Worm (Caenorhabditis elegans): ENCODE results near the gene malt-1.
A peak's percentile ranks its signal among the peaks of the same experiment; 100 is the strongest.

The malt-1 gene

DNA sequence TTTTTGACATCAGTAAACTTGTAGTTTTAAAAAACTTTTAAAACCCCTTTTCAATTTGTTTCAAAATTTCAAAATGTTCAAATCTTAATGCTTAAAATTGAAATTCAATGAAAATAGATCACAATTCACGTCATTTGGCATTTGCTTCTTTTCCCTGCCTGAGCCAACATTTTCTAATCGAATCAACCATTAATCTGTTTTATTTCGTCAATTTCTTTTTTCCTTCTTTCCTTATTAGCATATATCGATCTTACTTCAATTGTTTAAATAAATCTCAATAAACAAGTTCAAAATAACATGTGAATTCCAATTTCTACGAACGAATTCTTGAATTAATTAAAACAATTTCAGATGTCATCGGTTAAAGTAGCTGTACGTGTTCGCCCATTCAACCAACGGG is 44.5 kb upstream of the malt-1 start:
- TF ChIP-seq lsy-2 (tag; optimal IDR thresholded peaks at IDR 0.05) (no peak), unc-62 (GFP tag; optimal IDR thresholded peaks at IDR 0.05) (no peak), alr-1 (tag; optimal IDR thresholded peaks at IDR 0.05) (no peak), ztf-11 (tag; optimal IDR thresholded peaks at IDR 0.05) (no peak), elt-1 (tag; optimal IDR thresholded peaks at IDR 0.05) (no peak), ztf-1 (GFP tag; conservative IDR thresholded peaks at IDR 0.05) (no peak)

ce11 chrII:6994677-6995076 is 43.6 kb upstream of the malt-1 start, which contains the start of gene unc-104:
Gene unc-104, plus strand, starts transcription at chrII:6994987.
- peak; percentile 55 for TF ChIP-seq sem-4 (tag; optimal IDR thresholded peaks at IDR 0.05)
- no peak for TF ChIP-seq skn-1 (tag; optimal IDR thresholded peaks at IDR 0.05)
- TF ChIP-seq lsy-2 (tag; optimal IDR thresholded peaks at IDR 0.05): peak in 1 of 2 experiments; percentile 16
- no peak for TF ChIP-seq unc-55 (GFP tag; optimal IDR thresholded peaks at IDR 0.05)
- no peak for TF ChIP-seq aly-2 (tag; optimal IDR thresholded peaks at IDR 0.05)
- no peak for TF ChIP-seq snpc-4 (tag; optimal IDR thresholded peaks at IDR 0.05)
- no peak for TF ChIP-seq nhr-11 (tag; optimal IDR thresholded peaks at IDR 0.05)
- no peak for TF ChIP-seq sma-9 (GFP tag; optimal IDR thresholded peaks at IDR 0.05)
- no peak for TF ChIP-seq sma-9 (tag; optimal IDR thresholded peaks at IDR 0.05)
- peak; percentile 27 for TF ChIP-seq C34F6.9 (tag; optimal IDR thresholded peaks at IDR 0.05)
- peak; percentile 14 for TF ChIP-seq crh-2 (tag; optimal IDR thresholded peaks at IDR 0.05)
- no peak for TF ChIP-seq blmp-1 (tag; optimal IDR thresholded peaks at IDR 0.05; ENCODE audit: insufficient read depth)
- TF ChIP-seq F13H6.1 (tag; optimal IDR thresholded peaks at IDR 0.05): no peak
- TF ChIP-seq nhr-77 (tag; optimal IDR thresholded peaks at IDR 0.05): no peak
- peak; percentile 24 for TF ChIP-seq zag-1 (tag; optimal IDR thresholded peaks at IDR 0.05)

DNA sequence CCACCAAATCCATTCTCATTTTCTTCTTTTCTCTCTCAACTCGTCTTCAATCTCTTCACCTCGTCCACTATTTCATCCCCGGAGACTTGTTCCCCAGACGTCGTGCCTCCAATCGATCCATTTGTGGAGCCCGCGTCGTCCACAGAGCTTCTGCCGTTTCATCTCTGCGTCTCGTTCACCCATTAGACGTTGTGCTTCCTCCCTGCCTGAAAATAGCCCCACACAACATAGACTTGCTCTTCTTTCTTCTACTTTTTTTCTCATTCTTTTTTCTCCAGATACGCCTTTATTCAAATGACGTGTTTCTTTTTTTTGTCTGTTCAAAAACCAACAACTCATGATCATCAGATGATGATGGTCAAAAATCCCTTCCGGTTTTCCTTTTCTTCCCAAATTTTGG is 41.8 kb upstream of the malt-1 start:
- TF ChIP-seq lin-39 (tag; optimal IDR thresholded peaks at IDR 0.05) (no peak), sma-3 (GFP tag; optimal IDR thresholded peaks at IDR 0.05) (no peak), crh-2 (tag; optimal IDR thresholded peaks at IDR 0.05) (peak; percentile 75), aly-2 (tag; optimal IDR thresholded peaks at IDR 0.05) (no peak), ZK546.5 (tag; optimal IDR thresholded peaks at IDR 0.05) (no peak), ztf-1 (GFP tag; conservative IDR thresholded peaks at IDR 0.05) (no peak), ama-1 (optimal IDR thresholded peaks at IDR 0.05) (no peak), mab-5 (tag; optimal IDR thresholded peaks at IDR 0.05) (peak; percentile 24), sma-9 (GFP tag; optimal IDR thresholded peaks at IDR 0.05) (peak; percentile 67), sma-9 (tag; optimal IDR thresholded peaks at IDR 0.05) (no peak), ztf-4 (tag; optimal IDR thresholded peaks at IDR 0.05) (peak; percentile 40), F13H6.1 (tag; optimal IDR thresholded peaks at IDR 0.05) (peak; percentile 54), ztf-11 (tag; optimal IDR thresholded peaks at IDR 0.05) (no peak), Y55F3AM.14 (GFP tag; optimal IDR thresholded peaks at IDR 0.05) (peak; percentile 77), unc-62 (GFP tag; optimal IDR thresholded peaks at IDR 0.05) (peak; percentile 16), nhr-237 (tag; optimal IDR thresholded peaks at IDR 0.05) (no peak), snpc-4 (tag; optimal IDR thresholded peaks at IDR 0.05) (peak; percentile 26), ceh-82 (tag; optimal IDR thresholded peaks at IDR 0.05) (no peak), ceh-16 (tag; optimal IDR thresholded peaks at IDR 0.05) (no peak), nhr-21 (tag; optimal IDR thresholded peaks at IDR 0.05) (no peak), unc-55 (GFP tag; optimal IDR thresholded peaks at IDR 0.05) (peak; percentile 82), C34F6.9 (tag; optimal IDR thresholded peaks at IDR 0.05) (peak; percentile 83), zag-1 (tag; optimal IDR thresholded peaks at IDR 0.05) (peak; percentile 88), lin-11 (tag; optimal IDR thresholded peaks at IDR 0.05) (peak; percentile 42), lin-13 (GFP tag; optimal IDR thresholded peaks at IDR 0.05) (peak; percentile 34), lsy-2 (tag; optimal IDR thresholded peaks at IDR 0.05) (peak; percentile 32 to 75), R02D3.7 (tag; optimal IDR thresholded peaks at IDR 0.05) (no peak), egl-27 (tag; optimal IDR thresholded peaks at IDR 0.05) (peak; percentile 79), sem-4 (tag; optimal IDR thresholded peaks at IDR 0.05) (no peak), nhr-129 (tag; optimal IDR thresholded peaks at IDR 0.05) (peak; percentile 61)

- no peak for TF ChIP-seq nhr-6 (tag; optimal IDR thresholded peaks at IDR 0.05)
- peak; percentile 67 for TF ChIP-seq snpc-4 (tag; optimal IDR thresholded peaks at IDR 0.05)
Observed at ce11 chrII:6989830-6990287, 38.8 kb upstream of the malt-1 start, which contains the start of gene C15F1.1. Gene C15F1.1, plus strand, starts transcription at chrII:6989880.

All from whole organism, L2 larva.